Worm (Caenorhabditis elegans): Measurements from ENCODE around the gene faah-6.

Gene faah-6

DNA sequence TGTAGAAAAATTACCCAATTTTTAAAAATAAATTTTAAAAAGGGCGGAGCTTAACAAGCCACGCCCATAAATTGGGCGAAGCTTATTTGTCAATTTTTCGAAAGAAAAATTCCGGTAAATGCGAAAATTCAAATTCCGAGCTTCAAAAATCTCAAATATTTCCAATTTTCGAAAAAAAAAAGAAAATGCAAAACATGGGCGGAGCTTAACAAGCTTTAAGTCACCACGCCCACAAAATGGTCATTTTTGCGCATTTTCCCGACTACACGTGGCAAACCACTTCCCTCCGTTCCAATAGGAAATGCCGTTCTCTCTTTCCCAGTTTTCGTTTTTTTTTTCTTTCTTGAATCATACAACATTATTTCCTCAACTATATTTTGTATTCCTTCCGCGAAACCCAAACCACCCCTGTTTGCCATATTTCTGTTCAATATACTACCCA lies 44.3 kb downstream of the faah-6 start (continued):
- no peak for TF ChIP-seq T07F8.4 (tag; optimal IDR thresholded peaks at IDR 0.05)
- TF ChIP-seq F57C9.4 (tag; optimal IDR thresholded peaks at IDR 0.05): peak; percentile 16
- peak; percentile 65; the same call in 1 of the 2 replicates for TF ChIP-seq B0336.3 (GFP tag; IDR thresholded peaks at IDR 0.05)
- TF ChIP-seq lir-1 (GFP tag; conservative IDR thresholded peaks at IDR 0.05): no peak
- TF ChIP-seq C06A6.2 (GFP tag; conservative IDR thresholded peaks at IDR 0.05): no peak
- no peak for TF ChIP-seq ceh-79 (tag; optimal IDR thresholded peaks at IDR 0.05)
- TF ChIP-seq Y53G8AR.9 (GFP tag; conservative IDR thresholded peaks at IDR 0.05): no peak
- no peak for TF ChIP-seq cebp-1 (GFP tag; IDR thresholded peaks at IDR 0.05)
- TF ChIP-seq cebp-1 (tag; optimal IDR thresholded peaks at IDR 0.05): peak; percentile 23
- no peak for TF ChIP-seq ztf-28 (GFP tag; IDR thresholded peaks at IDR 0.05)
- peak; percentile 45; the same call in 1 of the 2 replicates for TF ChIP-seq K11D2.4 (GFP tag; IDR thresholded peaks at IDR 0.05)
- peak; percentile 46; the same call in 1 of the 2 replicates for TF ChIP-seq pbrm-1 (GFP tag; IDR thresholded peaks at IDR 0.05)
- peak; percentile 76 for TF ChIP-seq nfyb-1 (GFP tag; IDR thresholded peaks at IDR 0.05)
- peak; percentile 56 for TF ChIP-seq F52B5.7 (tag; optimal IDR thresholded peaks at IDR 0.05)
- TF ChIP-seq tbx-9 (tag; optimal IDR thresholded peaks at IDR 0.05; ENCODE audit: borderline replicate concordance): no peak
- TF ChIP-seq hmg-20 (GFP tag; IDR thresholded peaks at IDR 0.05): 0 out of 2 replicates have a peak, but pooled peaks have one; percentile 21
- TF ChIP-seq ztf-22 (GFP tag; optimal IDR thresholded peaks at IDR 0.05): no peak
- no peak for TF ChIP-seq sea-2 (GFP tag; IDR thresholded peaks at IDR 0.05)
- peak; percentile 51 for TF ChIP-seq repo-1 (tag; optimal IDR thresholded peaks at IDR 0.05)
- TF ChIP-seq cebp-2 (GFP tag; IDR thresholded peaks at IDR 0.05): no peak
- TF ChIP-seq lin-35 (GFP tag; optimal IDR thresholded peaks at IDR 0.05): peak in 1 of 3 experiments; percentile 44
- no peak for TF ChIP-seq F33H1.4 (GFP tag; IDR thresholded peaks at IDR 0.05)
- no peak for TF ChIP-seq B0035.1 (tag; optimal IDR thresholded peaks at IDR 0.05)
- no peak for TF ChIP-seq hlh-26 (GFP tag; conservative IDR thresholded peaks at IDR 0.05)
- no peak for TF ChIP-seq mxl-1 (tag; optimal IDR thresholded peaks at IDR 0.05)
- no peak for TF ChIP-seq aptf-3 (GFP tag; IDR thresholded peaks at IDR 0.05)
- TF ChIP-seq lsl-1 (GFP tag; optimal IDR thresholded peaks at IDR 0.05): no peak
- peak; percentile 58; the same call in 1 of the 2 replicates for TF ChIP-seq let-526 (GFP tag; IDR thresholded peaks at IDR 0.05)
- TF ChIP-seq nhr-90 (tag; optimal IDR thresholded peaks at IDR 0.05): no peak

DNA sequence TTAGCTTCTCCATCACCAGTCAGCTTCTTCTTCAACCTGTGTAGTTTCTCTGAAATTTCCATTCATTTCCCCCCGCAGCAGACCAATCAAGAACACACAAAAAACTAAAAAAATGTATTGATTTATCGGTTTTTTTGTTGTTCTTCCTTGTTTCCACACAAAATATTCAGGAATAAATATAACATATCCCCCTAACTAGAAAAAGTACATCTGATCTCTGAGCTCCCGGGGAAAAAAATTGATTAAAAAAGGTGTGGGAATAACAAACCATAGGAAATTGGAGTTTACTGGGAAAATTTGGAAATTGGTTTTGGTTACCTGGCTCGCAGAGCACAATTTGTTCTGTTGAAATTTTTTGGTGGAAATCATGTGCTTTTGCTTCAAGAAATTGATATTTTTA lies 44.7 kb downstream of the faah-6 start, which contains the start of gene Y41C4A.22:
TSS of gene Y41C4A.22 (plus strand) at position 301 of the 400 bp plus-strand sequence.
- TF ChIP-seq attf-6 (GFP tag; IDR thresholded peaks at IDR 0.05): 0 out of 2 replicates have a peak, but pooled peaks have one; percentile 18
- no peak for TF ChIP-seq snpc-3.4 (tag; optimal IDR thresholded peaks at IDR 0.05)

DNA sequence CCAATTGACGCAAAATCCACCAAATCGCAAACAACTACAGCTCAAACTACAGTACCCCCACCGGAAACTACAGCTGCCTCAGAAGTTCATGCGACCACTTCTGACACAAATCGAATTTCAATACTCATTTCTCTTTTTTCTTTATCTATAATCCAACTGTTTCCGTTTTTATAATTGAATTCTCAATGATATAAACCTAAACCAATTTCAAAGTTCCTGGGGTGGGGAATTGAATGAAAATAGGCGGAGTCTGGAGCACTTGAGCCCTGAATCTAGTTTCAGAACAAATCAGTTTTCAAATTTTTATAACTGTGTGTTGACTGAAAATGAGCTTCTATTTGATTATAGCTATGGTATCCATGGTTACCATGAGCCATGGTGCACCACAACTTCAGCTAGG lies 46.0 kb downstream of the faah-6 start, which contains the start of gene Y41C4A.6:
TSS of gene Y41C4A.6 (plus strand) at position 301 of the 400 bp plus-strand sequence.
- no peak for TF ChIP-seq T26A5.8 (tag; optimal IDR thresholded peaks at IDR 0.05)
- TF ChIP-seq lsy-27 (tag; optimal IDR thresholded peaks at IDR 0.05; ENCODE audit: borderline replicate concordance, insufficient read depth): no peak
- TF ChIP-seq Y53F4B.3 (GFP tag; IDR thresholded peaks at IDR 0.05): no peak
- TF ChIP-seq somi-1 (GFP tag; optimal IDR thresholded peaks at IDR 0.05): no peak
- no peak for TF ChIP-seq hsf-1 (GFP tag; IDR thresholded peaks at IDR 0.05)
- TF ChIP-seq ceh-40 (GFP tag; IDR thresholded peaks at IDR 0.05): no peak
- TF ChIP-seq unc-130 (GFP tag; optimal IDR thresholded peaks at IDR 0.05): no peak
- TF ChIP-seq ztf-6 (GFP tag; IDR thresholded peaks at IDR 0.05): no peak
- no peak for TF ChIP-seq rcor-1 (GFP tag; IDR thresholded peaks at IDR 0.05)
- no peak for TF ChIP-seq aptf-2 (GFP tag; conservative IDR thresholded peaks at IDR 0.05)
- no peak for TF ChIP-seq ztf-3 (GFP tag; optimal IDR thresholded peaks at IDR 0.05)
- TF ChIP-seq ztf-25 (GFP tag; IDR thresholded peaks at IDR 0.05): no peak
- no peak for TF ChIP-seq ccch-3 (GFP tag; optimal IDR thresholded peaks at IDR 0.05)
- no peak for TF ChIP-seq tbp1 (GFP tag; optimal IDR thresholded peaks at IDR 0.05)
- TF ChIP-seq F37B4.10 (GFP tag; IDR thresholded peaks at IDR 0.05): no peak

All from whole organism, young adult.